Fruit fly (Drosophila melanogaster) whole organism, prepupa: ENCODE results near the gene CG12231.

ENCODE experiments used
- CG6163 ChIP-seq: fragments of 200-800 bp; sonication (Bioruptor generic); IDR thresholded peaks from 3 replicates; pipeline ENCODE4 v1.3.6; 2022; ENCODE audit warnings: missing biosample characterization, missing genetic modification characterization
- CG6792 ChIP-seq: fragments of 200-800 bp; sonication (Bioruptor generic); optimal IDR thresholded peaks from 3 replicates; lab custom pipeline; 2016; ENCODE audit warnings: missing biosample characterization, missing genetic modification characterization
- CG6854 ChIP-seq: fragments of 200-800 bp; sonication (Bioruptor generic); optimal IDR thresholded peaks from 2 replicates; lab custom pipeline; 2017; ENCODE audit warnings: missing biosample characterization, mild to moderate bottlenecking, missing genetic modification characterization
- CG8319 ChIP-seq: fragments of 200-800 bp; sonication (Bioruptor generic); optimal IDR thresholded peaks from 3 replicates; lab custom pipeline; 2016; ENCODE audit warnings: missing biosample characterization, missing genetic modification characterization
- Eip78C ChIP-seq: fragments of 200-800 bp; sonication (Bioruptor generic); peaks from one replicate; lab custom pipeline; 2016; ENCODE audit warnings: missing biosample characterization, missing genetic modification characterization
- Met ChIP-seq: fragments of 200-800 bp; sonication (Bioruptor generic); optimal IDR thresholded peaks from 3 replicates; lab custom pipeline; 2016; ENCODE audit warnings: missing biosample characterization, missing genetic modification characterization
- Smox ChIP-seq: fragments of 200-800 bp; sonication (Bioruptor generic); optimal IDR thresholded peaks from 3 replicates; lab custom pipeline; 2016; ENCODE audit warnings: missing biosample characterization, missing genetic modification characterization
- cyc ChIP-seq: fragments of 200-800 bp; sonication (Bioruptor generic); optimal IDR thresholded peaks from 3 replicates; lab custom pipeline; 2016; ENCODE audit warnings: missing biosample characterization, missing genetic modification characterization
- fd59A ChIP-seq: fragments of 200-800 bp; sonication (Bioruptor generic); optimal IDR thresholded peaks from 2 replicates; lab custom pipeline; 2017; ENCODE audit warnings: missing biosample characterization, mild to moderate bottlenecking, missing genetic modification characterization, missing genetic modification reagents
- vri ChIP-seq: fragments of 200-800 bp; sonication (Bioruptor generic); optimal IDR thresholded peaks from 3 replicates; lab custom pipeline; 2016; ENCODE audit warnings: missing biosample characterization, mild to moderate bottlenecking, missing genetic modification characterization

- TF ChIP-seq CG6163 = no peak
- no peak for TF ChIP-seq Smox (GFP tag; lab: Kevin White, UChicago)
- TF ChIP-seq CG8319 (GFP tag; lab: Kevin White, UChicago) = no peak
- TF ChIP-seq Eip78C (GFP tag; lab: Kevin White, UChicago) = no peak
- TF ChIP-seq vri (GFP tag; lab: Kevin White, UChicago) = no peak
- no peak for TF ChIP-seq CG6792 (GFP tag; lab: Kevin White, UChicago)
- no peak for TF ChIP-seq CG6854 (GFP tag; lab: Kevin White, UChicago)
- no peak for TF ChIP-seq cyc (GFP tag; lab: Kevin White, UChicago)
- no peak for TF ChIP-seq Met (GFP tag; lab: Kevin White, UChicago)
- no peak for TF ChIP-seq fd59A (GFP tag; lab: Kevin White, UChicago)
These were observed 21.3 kb downstream of the CG12231 start for dm6 chrX:19510204-19510603.
